Worm (Caenorhabditis elegans) whole organism, L3 larva: ENCODE measurements around the gene acr-12.

Experiments
- aly-2 ChIP-seq: fragments of 150-350 bp; optimal IDR thresholded peaks from 2 replicates; lab custom pipeline; 2014; ENCODE audit warnings: missing biosample characterization, missing genetic modification characterization
- ama-1 ChIP-seq: fragments of 150-350 bp; optimal IDR thresholded peaks from 2 replicates; lab custom pipeline; 2018
- egl-27 ChIP-seq: sonication (generic microtip); optimal IDR thresholded peaks from 4 replicates; lab custom pipeline; 2017; ENCODE audit warnings: missing biosample characterization, missing genetic modification reagents, missing genetic modification characterization
- egl-5 ChIP-seq: fragments of 150-350 bp; optimal IDR thresholded peaks from 2 replicates; lab custom pipeline; 2017; ENCODE audit warnings: missing biosample characterization, missing genetic modification reagents, missing genetic modification characterization, inconsistent platforms
- elt-2 ChIP-seq: sonication (generic microtip); optimal IDR thresholded peaks from 2 replicates; lab custom pipeline; 2016; ENCODE audit warnings: missing genetic modification reagents, mild to moderate bottlenecking, missing genetic modification characterization, missing compliant biosample characterization
- fkh-2 ChIP-seq: fragments of 150-350 bp; optimal IDR thresholded peaks from 2 replicates; lab custom pipeline; 2014; ENCODE audit warnings: missing biosample characterization, missing genetic modification reagents, missing genetic modification characterization
- nhr-237 ChIP-seq: fragments of 150-350 bp; optimal IDR thresholded peaks from 2 replicates; lab custom pipeline; 2014; ENCODE audit warnings: missing biosample characterization, missing genetic modification characterization
- skn-1 ChIP-seq: fragments of 150-350 bp; optimal IDR thresholded peaks from 2 replicates; lab custom pipeline; 2014; ENCODE audit warnings: missing biosample characterization, missing genetic modification characterization
- unc-39 ChIP-seq: sonication (generic microtip); optimal IDR thresholded peaks from 4 replicates; lab custom pipeline; 2017; ENCODE audit warnings: missing biosample characterization, missing genetic modification characterization
- unc-62 ChIP-seq: fragments of 150-350 bp; sonication (generic microtip); optimal IDR thresholded peaks from 4 replicates; lab custom pipeline; 2014; ENCODE audit warnings: missing biosample characterization, missing genetic modification reagents, missing genetic modification characterization

DNA sequence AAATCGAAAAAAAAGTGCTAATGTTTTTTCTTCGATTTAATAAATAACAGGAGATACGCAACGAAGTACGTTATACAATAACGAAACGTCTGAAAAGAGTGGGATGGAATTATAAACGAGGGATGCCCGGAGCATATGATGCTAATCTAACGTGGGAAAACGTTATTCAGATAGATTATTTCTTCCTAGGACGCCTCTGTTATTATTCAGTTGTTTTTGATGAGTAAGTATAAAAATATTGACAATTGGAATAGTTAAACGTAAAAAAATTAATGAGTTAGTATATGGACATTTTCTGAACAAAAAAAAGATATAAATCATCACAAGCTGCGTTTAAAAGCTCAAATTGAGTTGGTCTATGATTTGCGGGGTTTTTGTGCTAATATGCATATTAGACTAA is 47.8 kb upstream of the acr-12 start, which contains the start of gene srd-51:
- TF ChIP-seq elt-2 (tag; lab: Kevin White, UChicago) (no peak), skn-1 (tag; lab: Kevin White, UChicago) (no peak), fkh-2 (tag; lab: Kevin White, UChicago) (no peak), ama-1 (lab: Kevin White, UChicago) (no peak), unc-39 (no peak), nhr-237 (tag; lab: Kevin White, UChicago) (no peak), egl-5 (tag; lab: Kevin White, UChicago) (no peak), unc-62 (GFP tag; lab: Kevin White, UChicago) (no peak), aly-2 (tag; lab: Kevin White, UChicago) (no peak), egl-27 (tag; lab: Kevin White, UChicago) (no peak)
